Worm (Caenorhabditis elegans) whole organism, mixed stage, embryonic: Measurements from ENCODE around the gene F38B6.8.

ENCODE experiments used
- M03D4.4 ChIP-seq: sonication (generic microtip); optimal IDR thresholded peaks from 2 replicates; lab custom pipeline; 2017; ENCODE audit warnings: mild to moderate bottlenecking, missing genetic modification characterization, missing compliant biosample characterization
- bed-3 ChIP-seq: fragments of 200-800 bp; sonication (Bioruptor generic); optimal IDR thresholded peaks from 3 replicates; lab custom pipeline; 2018; ENCODE audit warnings: mild to moderate bottlenecking, missing genetic modification characterization, moderate library complexity, missing compliant biosample characterization
- blmp-1 ChIP-seq: fragments of 150-350 bp; optimal IDR thresholded peaks from 2 replicates; lab custom pipeline; 2014; ENCODE audit warnings: missing biosample characterization, missing genetic modification characterization
- ceh-43 ChIP-seq: fragments of 200-800 bp; sonication (Bioruptor generic); optimal IDR thresholded peaks from 2 replicates; lab custom pipeline; 2018; ENCODE audit warnings: mild to moderate bottlenecking, missing genetic modification characterization, moderate library complexity, missing compliant biosample characterization
- ceh-83 ChIP-seq: fragments of 200-800 bp; sonication (Bioruptor generic); optimal IDR thresholded peaks from 2 replicates; lab custom pipeline; 2018; ENCODE audit warnings: mild to moderate bottlenecking, missing genetic modification characterization, missing compliant biosample characterization
- ces-1 ChIP-seq: fragments of 150-350 bp; optimal IDR thresholded peaks from 2 replicates; lab custom pipeline; 2014; ENCODE audit warnings: missing biosample characterization, missing genetic modification reagents, missing genetic modification characterization
- cnd-1 ChIP-seq: fragments of 200-800 bp; sonication (Bioruptor generic); optimal IDR thresholded peaks from 2 replicates; lab custom pipeline; 2018; ENCODE audit warnings: mild to moderate bottlenecking, missing genetic modification characterization, missing compliant biosample characterization
- drap-1 ChIP-seq: fragments of 200-800 bp; sonication (Bioruptor generic); optimal IDR thresholded peaks from 3 replicates; lab custom pipeline; 2018; ENCODE audit warnings: mild to moderate bottlenecking, missing genetic modification characterization, missing compliant biosample characterization
- elt-1 ChIP-seq: sonication (generic microtip); optimal IDR thresholded peaks from 2 replicates; lab custom pipeline; 2017; ENCODE audit warnings: missing genetic modification characterization, mild to moderate bottlenecking, missing compliant biosample characterization, antibody characterized with exemption, moderate library complexity, borderline replicate concordance; ENCODE audit not compliant: insufficient read depth
- elt-3 ChIP-seq: fragments of 150-350 bp; optimal IDR thresholded peaks from 2 replicates; lab custom pipeline; 2014; ENCODE audit warnings: missing biosample characterization, missing genetic modification characterization
- hlh-1 ChIP-seq: fragments of 150-350 bp; optimal IDR thresholded peaks from 2 replicates; lab custom pipeline; 2014; ENCODE audit warnings: missing biosample characterization, missing genetic modification reagents, missing genetic modification characterization
- lin-13 ChIP-seq: fragments of 150-350 bp; optimal IDR thresholded peaks from 2 replicates; lab custom pipeline; 2014; ENCODE audit warnings: missing biosample characterization, missing genetic modification characterization
- lin-32 ChIP-seq: fragments of 200-800 bp; sonication (Bioruptor generic); optimal IDR thresholded peaks from 2 replicates; lab custom pipeline; 2018; ENCODE audit warnings: mild to moderate bottlenecking, missing genetic modification characterization, missing compliant biosample characterization
- lsy-2 ChIP-seq: fragments of 150-350 bp; optimal IDR thresholded peaks from 2 replicates; lab custom pipeline; 2014; ENCODE audit warnings: missing biosample characterization, missing genetic modification characterization
- mab-5 ChIP-seq: fragments of 150-350 bp; optimal IDR thresholded peaks from 2 replicates; lab custom pipeline; 2014; ENCODE audit warnings: missing biosample characterization, missing genetic modification characterization
- mep-1 ChIP-seq: fragments of 150-350 bp; optimal IDR thresholded peaks from 2 replicates; lab custom pipeline; 2017; ENCODE audit warnings: missing biosample characterization, missing genetic modification reagents, missing genetic modification characterization, inconsistent platforms
- mls-2 ChIP-seq: sonication (generic microtip); optimal IDR thresholded peaks from 2 replicates; lab custom pipeline; 2016; ENCODE audit warnings: mild to moderate bottlenecking, missing genetic modification characterization, moderate library complexity, missing compliant biosample characterization
- nhr-12 ChIP-seq: fragments of 150-350 bp; optimal IDR thresholded peaks from 2 replicates; lab custom pipeline; 2014; ENCODE audit warnings: missing biosample characterization, missing genetic modification characterization
- nhr-237 ChIP-seq: fragments of 150-350 bp; optimal IDR thresholded peaks from 2 replicates; lab custom pipeline; 2014; ENCODE audit warnings: missing biosample characterization, missing genetic modification characterization
- nhr-28 ChIP-seq: fragments of 150-350 bp; optimal IDR thresholded peaks from 2 replicates; lab custom pipeline; 2014; ENCODE audit warnings: missing biosample characterization, missing genetic modification characterization
- pha-4 ChIP-seq: fragments of 150-350 bp; optimal IDR thresholded peaks from 2 replicates; lab custom pipeline; 2018; ENCODE audit warnings: missing biosample characterization, missing genetic modification reagents, missing genetic modification characterization
- sem-2 ChIP-seq: fragments of 200-800 bp; sonication (Bioruptor generic); optimal IDR thresholded peaks from 2 replicates; lab custom pipeline; 2018; ENCODE audit warnings: mild to moderate bottlenecking, missing genetic modification characterization, missing compliant biosample characterization
- snpc-4 ChIP-seq: fragments of 150-350 bp; optimal IDR thresholded peaks from 2 replicates; lab custom pipeline; 2014; ENCODE audit warnings: missing biosample characterization, missing genetic modification characterization
- sptf-1 ChIP-seq: sonication (generic microtip); optimal IDR thresholded peaks from 2 replicates; lab custom pipeline; 2017; ENCODE audit warnings: mild to moderate bottlenecking, missing genetic modification characterization, moderate library complexity, missing compliant biosample characterization
- tbx-8 ChIP-seq: fragments of 200-800 bp; sonication (Bioruptor generic); optimal IDR thresholded peaks from 2 replicates; lab custom pipeline; 2018; ENCODE audit warnings: mild to moderate bottlenecking, missing genetic modification characterization, moderate library complexity, missing compliant biosample characterization
- unc-120 ChIP-seq: sonication (generic microtip); optimal IDR thresholded peaks from 2 replicates; lab custom pipeline; 2017; ENCODE audit warnings: missing genetic modification characterization, missing compliant biosample characterization; ENCODE audit not compliant: poor library complexity, severe bottlenecking
- unc-39 ChIP-seq: fragments of 150-350 bp; optimal IDR thresholded peaks from 2 replicates; lab custom pipeline; 2014; ENCODE audit warnings: missing biosample characterization, missing genetic modification characterization
- unc-62 ChIP-seq: fragments of 150-350 bp; optimal IDR thresholded peaks from 2 replicates; lab custom pipeline; 2014; ENCODE audit warnings: missing biosample characterization, missing genetic modification reagents, missing genetic modification characterization
- zip-8 ChIP-seq: fragments of 150-350 bp; optimal IDR thresholded peaks from 2 replicates; lab custom pipeline; 2014; ENCODE audit warnings: missing biosample characterization, missing genetic modification characterization
- ztf-11 ChIP-seq: fragments of 150-350 bp; optimal IDR thresholded peaks from 2 replicates; lab custom pipeline; 2014; ENCODE audit warnings: missing biosample characterization, missing genetic modification characterization

F38B6.8 gene

ce11 chrX:6662267-6662666 is 20.3 kb downstream of the F38B6.8 start:
- TF ChIP-seq ztf-11 (no peak), tbx-8 (no peak), elt-1 (tag; lab: Kevin White, UChicago) (no peak), unc-62 (GFP tag; lab: Kevin White, UChicago) (no peak), hlh-1 (tag; lab: Kevin White, UChicago) (no peak), elt-3 (tag; lab: Kevin White, UChicago) (no peak), mab-5 (tag; lab: Kevin White, UChicago) (no peak), pha-4 (tag; lab: Kevin White, UChicago) (no peak), blmp-1 (tag; lab: Kevin White, UChicago) (no peak), sptf-1 (tag; lab: Kevin White, UChicago) (no peak), mep-1 (tag; lab: Kevin White, UChicago) (no peak)

ce11 chrX:6656770-6657169 is 25.8 kb downstream of the F38B6.8 start:
- TF ChIP-seq mab-5 (tag; lab: Kevin White, UChicago): no peak
- TF ChIP-seq mls-2 (tag; lab: Kevin White, UChicago): no peak
- TF ChIP-seq cnd-1 (tag; lab: Kevin White, UChicago): no peak
- no peak for TF ChIP-seq unc-39 (tag; lab: Kevin White, UChicago)
- no peak for TF ChIP-seq nhr-12 (tag; lab: Kevin White, UChicago)
- no peak for TF ChIP-seq mep-1 (tag; lab: Kevin White, UChicago)
- no peak for TF ChIP-seq drap-1
- no peak for TF ChIP-seq blmp-1 (tag; lab: Kevin White, UChicago)

- TF ChIP-seq ces-1 (no peak), sem-2 (GFP tag; lab: Kevin White, UChicago) (no peak), cnd-1 (tag; lab: Kevin White, UChicago) (no peak), sptf-1 (tag; lab: Kevin White, UChicago) (no peak), nhr-237 (tag; lab: Kevin White, UChicago) (no peak), pha-4 (tag; lab: Kevin White, UChicago) (no peak)
- TF ChIP-seq, all 35 proteins: peak for 0
Measured at ce11 chrX:6656251-6656650, 26.3 kb downstream of the F38B6.8 start.

ce11 chrX:6655163-6655562 is 27.4 kb downstream of the F38B6.8 start, which contains the start of gene nhr-173:
Gene nhr-173, plus strand, starts transcription at chrX:6655528.
- TF ChIP-seq nhr-12 (tag; lab: Kevin White, UChicago): no peak

- TF ChIP-seq unc-62 (GFP tag; lab: Kevin White, UChicago) (no peak), nhr-12 (tag; lab: Kevin White, UChicago) (no peak), tbx-8 (no peak), elt-3 (tag; lab: Kevin White, UChicago) (no peak), lin-32 (GFP tag; lab: Kevin White, UChicago) (no peak), M03D4.4 (tag; lab: Kevin White, UChicago) (no peak), ceh-83 (GFP tag; lab: Kevin White, UChicago) (no peak), sem-2 (GFP tag; lab: Kevin White, UChicago) (no peak), lsy-2 (tag; lab: Kevin White, UChicago) (no peak), ces-1 (no peak), pha-4 (tag; lab: Kevin White, UChicago) (no peak)
Measured at ce11 chrX:6654139-6654538, 28.4 kb downstream of the F38B6.8 start.

ce11 chrX:6653173-6653572 is 29.4 kb downstream of the F38B6.8 start:
- TF ChIP-seq pha-4 (tag; lab: Kevin White, UChicago): peak; percentile 34
- no peak for TF ChIP-seq ceh-43 (GFP tag; lab: Kevin White, UChicago)
- TF ChIP-seq blmp-1 (tag; lab: Kevin White, UChicago): no peak
- TF ChIP-seq ceh-83 (GFP tag; lab: Kevin White, UChicago): no peak
- TF ChIP-seq, all 35 proteins: peak for 1

- no peak for TF ChIP-seq snpc-4 (tag; lab: Kevin White, UChicago)
- no peak for TF ChIP-seq sem-2 (GFP tag; lab: Kevin White, UChicago)
- TF ChIP-seq bed-3 (GFP tag; lab: Kevin White, UChicago): no peak
- no peak for TF ChIP-seq unc-120 (tag; lab: Kevin White, UChicago)
- no peak for TF ChIP-seq elt-1 (tag; lab: Kevin White, UChicago)
- no peak for TF ChIP-seq zip-8 (tag; lab: Kevin White, UChicago)
- TF ChIP-seq nhr-28 (tag; lab: Kevin White, UChicago): no peak
- TF ChIP-seq lsy-2 (tag; lab: Kevin White, UChicago): no peak
- no peak for TF ChIP-seq pha-4 (tag; lab: Kevin White, UChicago)
- no peak for TF ChIP-seq nhr-237 (tag; lab: Kevin White, UChicago)
- TF ChIP-seq ces-1: no peak
- TF ChIP-seq lin-13 (tag; lab: Kevin White, UChicago): no peak
Measured at ce11 chrX:6649573-6649972, 33.0 kb downstream of the F38B6.8 start.
